Fruit fly (Drosophila melanogaster) whole organism, embryonic: ENCODE results near the gene CG9590.

Experiments
- Asciz ChIP-seq: fragments of 200-800 bp; sonication (Bioruptor generic); optimal IDR thresholded peaks from 2 replicates; lab custom pipeline; 2017; ENCODE audit warnings: missing biosample characterization, mild to moderate bottlenecking, missing genetic modification characterization, missing genetic modification reagents
- Atf6 ChIP-seq: fragments of 200-800 bp; sonication (Bioruptor generic); IDR thresholded peaks from 2 replicates; pipeline ENCODE4 v1.3.6; 2022; ENCODE audit warnings: missing biosample characterization, missing genetic modification characterization
- CG10147 ChIP-seq: fragments of 200-800 bp; sonication (Bioruptor generic); optimal IDR thresholded peaks from 2 replicates; lab custom pipeline; 2019; ENCODE audit warnings: missing biosample characterization, mild to moderate bottlenecking, missing genetic modification characterization, moderate library complexity
- CG10267 ChIP-seq: fragments of 200-800 bp; sonication (Bioruptor generic); optimal IDR thresholded peaks from 2 replicates; lab custom pipeline; 2018; ENCODE audit warnings: missing biosample characterization, mild to moderate bottlenecking, missing genetic modification characterization, moderate library complexity
- CG13287 ChIP-seq: fragments of 200-800 bp; sonication (Bioruptor generic); IDR thresholded peaks from 2 replicates; pipeline ENCODE4 v1.3.6; 2022; ENCODE audit warnings: missing biosample characterization, missing genetic modification characterization; ENCODE audit not compliant: partially characterized antibody
- CG13296 ChIP-seq: fragments of 200-800 bp; sonication (Bioruptor generic); optimal IDR thresholded peaks from 3 replicates; lab custom pipeline; 2018; ENCODE audit warnings: missing biosample characterization, mild to moderate bottlenecking, missing genetic modification characterization
- CG14710 ChIP-seq: fragments of 200-800 bp; sonication (Bioruptor generic); optimal IDR thresholded peaks from 3 replicates; lab custom pipeline; 2019; ENCODE audit warnings: missing biosample characterization, mild to moderate bottlenecking, missing genetic modification characterization, moderate library complexity
- CG15601 ChIP-seq: fragments of 200-800 bp; sonication (Bioruptor generic); optimal IDR thresholded peaks from 3 replicates; lab custom pipeline; 2019; ENCODE audit warnings: missing biosample characterization, mild to moderate bottlenecking, missing genetic modification characterization, moderate library complexity
- CG1832 ChIP-seq: fragments of 200-800 bp; sonication (Bioruptor generic); optimal IDR thresholded peaks from 2 replicates; lab custom pipeline; 2017; ENCODE audit warnings: missing biosample characterization, mild to moderate bottlenecking, missing genetic modification characterization, inconsistent platforms
- CG2120 ChIP-seq: fragments of 200-800 bp; sonication (Bioruptor generic); optimal IDR thresholded peaks from 3 replicates; lab custom pipeline; 2016; ENCODE audit warnings: missing biosample characterization, missing genetic modification characterization
- CG30020 ChIP-seq: fragments of 200-800 bp; optimal IDR thresholded peaks from 2 replicates; lab custom pipeline; 2019; ENCODE audit warnings: missing biosample characterization, mild to moderate bottlenecking, missing genetic modification characterization, moderate library complexity
- CG31441 ChIP-seq: fragments of 200-800 bp; sonication (Bioruptor generic); IDR thresholded peaks from 2 replicates; pipeline ENCODE4 v1.3.6; 2022; ENCODE audit warnings: missing biosample characterization, missing genetic modification characterization
- CG4404 ChIP-seq: fragments of 200-800 bp; sonication (Bioruptor generic); IDR thresholded peaks from 2 replicates; pipeline ENCODE4 v1.3.6; 2022; ENCODE audit warnings: missing biosample characterization, missing genetic modification characterization
- CG4617 ChIP-seq: fragments of 200-800 bp; sonication (Bioruptor generic); optimal IDR thresholded peaks from 3 replicates; lab custom pipeline; 2016; ENCODE audit warnings: missing biosample characterization, missing genetic modification characterization, borderline replicate concordance
- CG6791 ChIP-seq: fragments of 200-800 bp; sonication (Bioruptor generic); IDR thresholded peaks from 3 replicates; pipeline ENCODE4 v1.3.6; 2022; ENCODE audit warnings: missing biosample characterization, missing genetic modification characterization; ENCODE audit not compliant: partially characterized antibody
- CG9437 ChIP-seq: fragments of 200-800 bp; sonication (Bioruptor generic); optimal IDR thresholded peaks from 2 replicates; lab custom pipeline; 2018; ENCODE audit warnings: missing biosample characterization, mild to moderate bottlenecking, missing genetic modification characterization
- Dek ChIP-seq: fragments of 200-800 bp; sonication (Bioruptor generic); optimal IDR thresholded peaks from 3 replicates; lab custom pipeline; 2019; ENCODE audit warnings: missing biosample characterization, mild to moderate bottlenecking, missing genetic modification characterization, moderate library complexity
- Dll ChIP-seq: fragments of 200-800 bp; sonication (Bioruptor generic); IDR thresholded peaks from 4 replicates; pipeline ENCODE4 v1.3.6; 2022; ENCODE audit warnings: missing biosample characterization, missing genetic modification characterization; ENCODE audit not compliant: partially characterized antibody
- Doc3 ChIP-seq: fragments of 200-800 bp; sonication (Bioruptor generic); IDR thresholded peaks from 3 replicates; pipeline ENCODE4 v1.3.6; 2022; ENCODE audit warnings: missing biosample characterization, missing genetic modification characterization; ENCODE audit not compliant: partially characterized antibody
- Dp ChIP-seq: fragments of 200-800 bp; sonication (Bioruptor generic); optimal IDR thresholded peaks from 2 replicates; lab custom pipeline; 2018; ENCODE audit warnings: missing biosample characterization, mild to moderate bottlenecking, missing genetic modification characterization, moderate library complexity
- Eip74EF ChIP-seq, 2 experiments: fragments of 200-800 bp in 1 of 2; fragments of >200 bp in 1 of 2; sonication (Bioruptor generic) in 1 of 2; optimal IDR thresholded peaks; 2 replicates each; lab custom pipeline; 2017 to 2019; ENCODE audit warnings: missing biosample characterization in 2 of 2, missing genetic modification characterization in 2 of 2, mild to moderate bottlenecking in 1 of 2, moderate library complexity in 1 of 2
- Elba2 ChIP-seq: fragments of 200-800 bp; sonication (Bioruptor generic); optimal IDR thresholded peaks from 3 replicates; lab custom pipeline; 2016; ENCODE audit warnings: missing biosample characterization, missing genetic modification characterization
- Hey ChIP-seq: fragments of 200-800 bp; sonication (Bioruptor generic); optimal IDR thresholded peaks from 3 replicates; lab custom pipeline; 2018; ENCODE audit warnings: missing biosample characterization, mild to moderate bottlenecking, missing genetic modification characterization
- Jarid2 ChIP-seq: fragments of 200-800 bp; sonication (Bioruptor generic); optimal IDR thresholded peaks from 3 replicates; lab custom pipeline; 2017; ENCODE audit warnings: mild to moderate bottlenecking, missing biosample characterization, missing genetic modification reagents, missing genetic modification characterization
- MESR4 ChIP-seq: fragments of 200-800 bp; sonication (Bioruptor generic); optimal IDR thresholded peaks from 2 replicates; lab custom pipeline; 2018; ENCODE audit warnings: missing biosample characterization, mild to moderate bottlenecking, missing genetic modification characterization, moderate library complexity
- Mad ChIP-seq: fragments of 200-800 bp; sonication (Bioruptor generic); optimal IDR thresholded peaks from 2 replicates; lab custom pipeline; 2016; ENCODE audit warnings: missing biosample characterization, missing genetic modification characterization
- Med ChIP-seq: fragments of 200-800 bp; sonication (Bioruptor generic); peaks from one replicate; lab custom pipeline; 2016; ENCODE audit warnings: missing biosample characterization, missing genetic modification characterization, mild to moderate bottlenecking, inconsistent platforms, moderate library complexity
- Nf-YC ChIP-seq: fragments of 200-800 bp; optimal IDR thresholded peaks from 3 replicates; lab custom pipeline; 2019; ENCODE audit warnings: missing biosample characterization, mild to moderate bottlenecking, missing genetic modification characterization, moderate library complexity
- Opbp ChIP-seq: fragments of 200-800 bp; sonication (Bioruptor generic); IDR thresholded peaks from 3 replicates; pipeline ENCODE4 v1.3.6; 2022; ENCODE audit warnings: missing biosample characterization, missing genetic modification characterization; ENCODE audit not compliant: partially characterized antibody
- Optix ChIP-seq: fragments of 200-800 bp; sonication (Bioruptor generic); IDR thresholded peaks from 3 replicates; pipeline ENCODE4 v1.3.6; 2022; ENCODE audit warnings: missing biosample characterization, missing genetic modification characterization
- Stat92E ChIP-seq, 3 experiments: fragments of >200 bp in 2 of 3; fragments of 200-800 bp in 1 of 3; sonication (Bioruptor generic) in 1 of 3; optimal IDR thresholded peaks; 2 replicates each; lab custom pipeline; 2017 to 2019; ENCODE audit warnings: missing biosample characterization in 3 of 3, missing genetic modification characterization in 3 of 3, mild to moderate bottlenecking in 1 of 3, moderate library complexity in 1 of 3
- Tbp ChIP-seq: fragments of >200 bp; optimal IDR thresholded peaks from 2 replicates; lab custom pipeline; 2018; ENCODE audit warnings: missing biosample characterization, missing genetic modification characterization
- chinmo ChIP-seq: fragments of 200-800 bp; sonication (Bioruptor generic); IDR thresholded peaks from 4 replicates; pipeline ENCODE4 v1.3.6; 2022; ENCODE audit warnings: missing biosample characterization, missing genetic modification characterization; ENCODE audit not compliant: partially characterized antibody
- dm ChIP-seq: fragments of 200-800 bp; sonication (Bioruptor generic); optimal IDR thresholded peaks from 3 replicates; lab custom pipeline; 2016; ENCODE audit warnings: missing biosample characterization, missing genetic modification characterization
- gfzf ChIP-seq: fragments of 200-800 bp; sonication (Bioruptor generic); optimal IDR thresholded peaks from 2 replicates; lab custom pipeline; 2016; ENCODE audit warnings: missing biosample characterization, mild to moderate bottlenecking, missing genetic modification characterization, moderate library complexity
- hb ChIP-seq: fragments of 200-800 bp; sonication (Bioruptor generic); IDR thresholded peaks from 3 replicates; pipeline ENCODE4 v1.3.6; 2022; ENCODE audit warnings: missing biosample characterization, missing genetic modification characterization; ENCODE audit not compliant: partially characterized antibody
- kay ChIP-seq: fragments of 200-800 bp; sonication (Bioruptor generic); optimal IDR thresholded peaks from 2 replicates; lab custom pipeline; 2016; ENCODE audit warnings: missing biosample characterization, missing genetic modification characterization
- p53 ChIP-seq: fragments of 200-800 bp; sonication (Bioruptor generic); optimal IDR thresholded peaks from 2 replicates; lab custom pipeline; 2016; ENCODE audit warnings: missing biosample characterization, missing genetic modification characterization
- prd ChIP-seq, 3 experiments: fragments of >200 bp in 2 of 3; fragments of 200-800 bp in 1 of 3; sonication (Bioruptor generic) in 1 of 3; optimal IDR thresholded peaks in 2 of 3; IDR thresholded peaks in 1 of 3; 2 replicates in 2 of 3; 3 replicates in 1 of 3; pipeline versions ENCODE4 v1.3.6 to Lab custom; 2017 to 2022; ENCODE audit warnings: missing biosample characterization in 1 of 3, missing genetic modification characterization in 1 of 3
- pzg ChIP-seq: fragments of 200-800 bp; sonication (Bioruptor generic); optimal IDR thresholded peaks from 3 replicates; lab custom pipeline; 2018; ENCODE audit warnings: missing biosample characterization, mild to moderate bottlenecking, missing genetic modification characterization, moderate library complexity
- ro ChIP-seq: fragments of 200-800 bp; sonication (Bioruptor generic); IDR thresholded peaks from 2 replicates; pipeline ENCODE4 v1.3.6; 2022; ENCODE audit warnings: missing biosample characterization, missing genetic modification characterization
- row ChIP-seq: fragments of 200-800 bp; sonication (Bioruptor generic); IDR thresholded peaks from 3 replicates; pipeline ENCODE4 v1.3.6; 2022; ENCODE audit warnings: missing biosample characterization, missing genetic modification characterization
- sna ChIP-seq: fragments of 200-800 bp; sonication (Bioruptor generic); IDR thresholded peaks from 2 replicates; pipeline ENCODE4 v1.3.6; 2022; ENCODE audit warnings: missing biosample characterization, missing genetic modification characterization; ENCODE audit not compliant: partially characterized antibody
- stwl ChIP-seq: fragments of 200-800 bp; sonication (Bioruptor generic); optimal IDR thresholded peaks from 3 replicates; lab custom pipeline; 2018; ENCODE audit warnings: missing biosample characterization, mild to moderate bottlenecking, missing genetic modification characterization, moderate library complexity
- sug ChIP-seq: fragments of 200-800 bp; optimal IDR thresholded peaks from 2 replicates; lab custom pipeline; 2019; ENCODE audit warnings: missing biosample characterization, mild to moderate bottlenecking, missing genetic modification characterization, moderate library complexity
- trem ChIP-seq: fragments of 200-800 bp; optimal IDR thresholded peaks from 3 replicates; lab custom pipeline; 2019; ENCODE audit warnings: missing biosample characterization, mild to moderate bottlenecking, missing genetic modification characterization, moderate library complexity
- zf30C ChIP-seq: fragments of 200-800 bp; sonication (Bioruptor generic); optimal IDR thresholded peaks from 3 replicates; lab custom pipeline; 2018; ENCODE audit warnings: missing biosample characterization, mild to moderate bottlenecking, missing genetic modification characterization

CG9590 gene

DNA sequence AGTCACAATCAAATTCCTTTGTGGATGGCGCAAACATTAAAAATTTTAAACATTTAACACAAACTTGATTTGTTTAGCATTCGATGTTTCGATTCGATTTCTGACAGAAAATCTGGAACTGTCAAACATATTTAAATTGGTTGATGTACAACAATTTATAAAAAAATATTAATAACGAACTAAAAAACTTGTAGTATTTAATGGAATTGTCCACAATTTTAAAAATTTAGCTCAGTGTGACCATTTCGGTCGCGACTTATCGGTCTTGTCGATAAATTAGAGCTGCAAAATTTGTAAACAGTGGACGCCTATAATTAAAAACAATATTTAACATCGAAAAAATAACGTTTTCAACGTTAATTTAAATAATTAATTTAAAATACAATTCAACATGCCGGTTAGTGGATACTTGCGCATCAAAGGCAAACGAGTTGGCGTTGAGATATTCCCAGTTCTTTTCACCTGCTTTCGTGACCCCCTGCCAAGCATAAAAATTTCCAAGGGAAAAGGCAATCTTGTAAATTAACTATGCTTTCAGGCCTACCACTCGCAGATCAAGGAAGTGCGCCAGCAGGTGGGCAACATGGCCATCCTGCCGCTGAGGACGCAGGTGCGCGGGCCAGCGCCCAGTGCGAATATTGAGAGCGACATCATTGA, 48.0 kb downstream of the CG9590 start, which contains the start of the genes CG43317 and Arpc3A (continued):
- TF ChIP-seq Dp (peak; percentile 65), Dek (tag; lab: Kevin White, UChicago) (no peak), Elba2 (GFP tag; lab: Kevin White, UChicago) (no peak), stwl (tag; lab: Kevin White, UChicago) (peak; percentile 69), pzg (GFP tag; lab: Kevin White, UChicago) (peak; percentile 25), chinmo (GFP tag; lab: Robert Waterston, UW) (0 out of 4 replicates have a peak, but pooled peaks have one; percentile 34), gfzf (peak; percentile 41), CG9437 (no peak), CG31441 (GFP tag; lab: Robert Waterston, UW) (no peak), Tbp (GFP tag; lab: Kevin White, UChicago) (no peak), MESR4 (GFP tag; lab: Kevin White, UChicago) (peak; percentile 48), CG14710 (peak; percentile 22), Atf6 (GFP tag; lab: Robert Waterston, UW) (no peak), row (peak; percentile 17; the same call in 1 of the 3 replicates), zf30C (no peak), Jarid2 (GFP tag; lab: Kevin White, UChicago) (no peak), Optix (GFP tag; lab: Robert Waterston, UW) (no peak), sug (tag; lab: Kevin White, UChicago) (peak; percentile 91), kay (peak; percentile 51), Dll (peak; percentile 50; the same call in 2 of the 4 replicates), CG10147 (no peak), Doc3 (no peak), Stat92E (GFP tag; optimal IDR thresholded peaks at IDR 0.05; lab: Kevin White, UChicago) (no peak), CG6791 (peak; percentile 14; the same call in 1 of the 3 replicates), prd (optimal IDR thresholded peaks at IDR 0.05; lab: Kevin White, UChicago) (no peak), prd (GFP tag; IDR thresholded peaks at IDR 0.05; lab: Robert Waterston, UW) (0 out of 3 replicates have a peak, but pooled peaks have one; percentile 22), CG13287 (GFP tag; lab: Robert Waterston, UW) (peak; percentile 42), CG4404 (no peak), ro (GFP tag; lab: Robert Waterston, UW) (no peak), CG13296 (no peak), CG30020 (tag; lab: Kevin White, UChicago) (peak; percentile 11), Opbp (GFP tag; lab: Robert Waterston, UW) (0 out of 3 replicates have a peak, but pooled peaks have one; percentile 40), p53 (GFP tag; lab: Kevin White, UChicago) (no peak), CG4617 (peak; percentile 56), Mad (GFP tag; lab: Kevin White, UChicago) (no peak), Asciz (GFP tag; lab: Kevin White, UChicago) (no peak), dm (GFP tag; lab: Kevin White, UChicago) (no peak), CG15601 (tag; lab: Kevin White, UChicago) (no peak), hb (GFP tag; lab: Robert Waterston, UW) (no peak), trem (peak; percentile 40), Eip74EF (GFP tag; optimal IDR thresholded peaks at IDR 0.05; lab: Kevin White, UChicago) (no peak), Nf-YC (tag; lab: Kevin White, UChicago) (no peak), sna (GFP tag; lab: Robert Waterston, UW) (no peak), CG10267 (tag; lab: Kevin White, UChicago) (peak; percentile 33), Hey (no peak), Med (GFP tag; lab: Kevin White, UChicago) (peak; percentile 15), CG2120 (GFP tag; lab: Kevin White, UChicago) (peak; percentile 4), CG1832 (GFP tag; lab: Kevin White, UChicago) (no peak)
